Worm (Caenorhabditis elegans) whole organism, late embryonic: ENCODE results near the gene brc-2.

Source experiments
- F13H6.1 ChIP-seq: sonication (generic microtip); optimal IDR thresholded peaks from 2 replicates; lab custom pipeline; 2016; ENCODE audit warnings: missing genetic modification characterization, missing compliant biosample characterization
- ama-1 ChIP-seq: fragments of 150-350 bp; optimal IDR thresholded peaks from 2 replicates; lab custom pipeline; 2014
- ceh-31 ChIP-seq: sonication (generic microtip); optimal IDR thresholded peaks from 2 replicates; lab custom pipeline; 2016; ENCODE audit warnings: missing genetic modification characterization, missing compliant biosample characterization
- dve-1 ChIP-seq: sonication (generic microtip); optimal IDR thresholded peaks from 2 replicates; lab custom pipeline; 2017; ENCODE audit warnings: antibody characterized with exemption, mild to moderate bottlenecking, missing genetic modification characterization, missing compliant biosample characterization
- fkh-10 ChIP-seq: fragments of 150-350 bp; optimal IDR thresholded peaks from 2 replicates; lab custom pipeline; 2014; ENCODE audit warnings: missing biosample characterization, missing genetic modification reagents, missing genetic modification characterization
- lin-11 ChIP-seq: fragments of 200-800 bp; sonication (Bioruptor generic); optimal IDR thresholded peaks from 2 replicates; lab custom pipeline; 2018; ENCODE audit warnings: mild to moderate bottlenecking, missing genetic modification characterization, missing compliant biosample characterization
- pha-4 ChIP-seq: fragments of 150-350 bp; optimal IDR thresholded peaks from 2 replicates; lab custom pipeline; 2018; ENCODE audit warnings: missing biosample characterization, missing genetic modification reagents, missing genetic modification characterization
- pqm-1 ChIP-seq: sonication (generic microtip); optimal IDR thresholded peaks from 2 replicates; lab custom pipeline; 2016; ENCODE audit warnings: missing genetic modification characterization, missing compliant biosample characterization
- ref-2 ChIP-seq: sonication (generic microtip); optimal IDR thresholded peaks from 2 replicates; lab custom pipeline; 2016; ENCODE audit warnings: missing genetic modification characterization, missing compliant biosample characterization
- sox-2 ChIP-seq: fragments of 200-800 bp; sonication (Bioruptor generic); IDR thresholded peaks from 2 replicates; pipeline ENCODE4 v1.3.6; 2022; ENCODE audit warnings: missing genetic modification reagents, missing genetic modification characterization, missing compliant biosample characterization
- ttx-3 ChIP-seq: sonication (generic microtip); optimal IDR thresholded peaks from 2 replicates; lab custom pipeline; 2016; ENCODE audit warnings: missing genetic modification reagents, missing genetic modification characterization, missing compliant biosample characterization

ce11 chrIII:6873724-6874123, 29.2 kb downstream of the brc-2 start:
- TF ChIP-seq ama-1 (lab: Kevin White, UChicago) (no peak), ceh-31 (tag; lab: Kevin White, UChicago) (no peak), pqm-1 (tag; lab: Kevin White, UChicago) (no peak), pha-4 (tag; lab: Kevin White, UChicago) (no peak), lin-11 (tag; lab: Kevin White, UChicago) (no peak), ttx-3 (tag; lab: Kevin White, UChicago) (no peak), fkh-10 (no peak), dve-1 (tag; lab: Kevin White, UChicago) (no peak), ref-2 (tag; lab: Kevin White, UChicago) (no peak), sox-2 (GFP tag; lab: Robert Waterston, UW) (no peak), F13H6.1 (no peak)
